Fruit fly (Drosophila melanogaster) whole organism, embryonic: Measurements from ENCODE around the gene CG6066.
A peak's percentile ranks its signal among the peaks of the same experiment; 100 is the strongest.

ENCODE experiments used
- CG10654 ChIP-seq: fragments of 200-800 bp; sonication (Bioruptor generic); optimal IDR thresholded peaks from 2 replicates; lab custom pipeline; 2016; ENCODE audit warnings: missing biosample characterization, missing genetic modification characterization
- CG11085 ChIP-seq: fragments of 200-800 bp; sonication (Bioruptor generic); IDR thresholded peaks from 2 replicates; pipeline ENCODE4 v1.3.6; 2022; ENCODE audit warnings: missing biosample characterization, missing genetic modification characterization
- CG12769 ChIP-seq: fragments of 200-800 bp; sonication (Bioruptor generic); optimal IDR thresholded peaks from 2 replicates; lab custom pipeline; 2019; ENCODE audit warnings: missing biosample characterization, mild to moderate bottlenecking, missing genetic modification characterization, moderate library complexity
- CG17385 ChIP-seq: fragments of 200-800 bp; sonication (Bioruptor generic); optimal IDR thresholded peaks from 3 replicates; lab custom pipeline; 2018; ENCODE audit warnings: missing biosample characterization, mild to moderate bottlenecking, missing genetic modification characterization
- CG17612 ChIP-seq: fragments of 200-800 bp; sonication (Bioruptor generic); IDR thresholded peaks from 2 replicates; pipeline ENCODE4 v1.3.6; 2022; ENCODE audit warnings: missing biosample characterization, missing genetic modification characterization
- CG17829 ChIP-seq: fragments of 200-800 bp; optimal IDR thresholded peaks from 2 replicates; lab custom pipeline; 2019; ENCODE audit warnings: missing biosample characterization, mild to moderate bottlenecking, missing genetic modification characterization, moderate library complexity
- CG1832 ChIP-seq: fragments of 200-800 bp; sonication (Bioruptor generic); optimal IDR thresholded peaks from 2 replicates; lab custom pipeline; 2017; ENCODE audit warnings: missing biosample characterization, mild to moderate bottlenecking, missing genetic modification characterization, inconsistent platforms
- CG18619 ChIP-seq: fragments of 200-800 bp; sonication (Bioruptor generic); optimal IDR thresholded peaks from 3 replicates; lab custom pipeline; 2017; ENCODE audit warnings: missing biosample characterization, mild to moderate bottlenecking, missing genetic modification characterization
- CG2116 ChIP-seq: fragments of 200-800 bp; sonication (Bioruptor generic); optimal IDR thresholded peaks from 3 replicates; lab custom pipeline; 2018; ENCODE audit warnings: missing biosample characterization, mild to moderate bottlenecking, missing genetic modification characterization
- CG3163 ChIP-seq: fragments of 200-800 bp; sonication (Bioruptor generic); optimal IDR thresholded peaks from 3 replicates; lab custom pipeline; 2016; ENCODE audit warnings: missing biosample characterization, missing genetic modification characterization
- CG33557 ChIP-seq: fragments of 200-800 bp; sonication (Bioruptor generic); optimal IDR thresholded peaks from 2 replicates; lab custom pipeline; 2019; ENCODE audit warnings: missing biosample characterization, mild to moderate bottlenecking, missing genetic modification characterization, moderate library complexity
- CG6765 ChIP-seq: fragments of 200-800 bp; sonication (Bioruptor generic); optimal IDR thresholded peaks from 3 replicates; lab custom pipeline; 2017; ENCODE audit warnings: missing biosample characterization, mild to moderate bottlenecking, missing genetic modification characterization
- CG7839 ChIP-seq: fragments of 200-800 bp; sonication (Bioruptor generic); optimal IDR thresholded peaks from 3 replicates; lab custom pipeline; 2018; ENCODE audit warnings: missing biosample characterization, mild to moderate bottlenecking, missing genetic modification characterization, moderate library complexity
- CG8359 ChIP-seq: fragments of 200-800 bp; sonication (Bioruptor generic); optimal IDR thresholded peaks from 2 replicates; lab custom pipeline; 2017; ENCODE audit warnings: missing biosample characterization, mild to moderate bottlenecking, missing genetic modification characterization, borderline replicate concordance
- CG9932 ChIP-seq: fragments of 200-800 bp; sonication (Bioruptor generic); IDR thresholded peaks from 2 replicates; pipeline ENCODE4 v1.3.6; 2022; ENCODE audit warnings: missing biosample characterization, missing genetic modification characterization
- CHES-1-like ChIP-seq: fragments of 200-800 bp; sonication (Bioruptor generic); optimal IDR thresholded peaks from 2 replicates; lab custom pipeline; 2016; ENCODE audit warnings: missing biosample characterization, missing genetic modification characterization
- Dek ChIP-seq: fragments of 200-800 bp; sonication (Bioruptor generic); optimal IDR thresholded peaks from 3 replicates; lab custom pipeline; 2019; ENCODE audit warnings: missing biosample characterization, mild to moderate bottlenecking, missing genetic modification characterization, moderate library complexity
- Gsc ChIP-seq: fragments of 200-800 bp; sonication (Bioruptor generic); IDR thresholded peaks from 2 replicates; pipeline ENCODE4 v1.3.6; 2022; ENCODE audit warnings: missing biosample characterization, missing genetic modification characterization
- HmgZ ChIP-seq: fragments of 200-800 bp; sonication (Bioruptor generic); optimal IDR thresholded peaks from 2 replicates; lab custom pipeline; 2018; ENCODE audit warnings: missing biosample characterization, mild to moderate bottlenecking, missing genetic modification characterization
- Myb ChIP-seq: fragments of 200-800 bp; sonication (Bioruptor generic); optimal IDR thresholded peaks from 2 replicates; lab custom pipeline; 2016; ENCODE audit warnings: missing biosample characterization, missing genetic modification characterization
- PHDP ChIP-seq: fragments of 200-800 bp; sonication (Bioruptor generic); optimal IDR thresholded peaks from 3 replicates; lab custom pipeline; 2018; ENCODE audit warnings: missing biosample characterization, mild to moderate bottlenecking, missing genetic modification characterization, moderate library complexity
- Tbp ChIP-seq: fragments of >200 bp; optimal IDR thresholded peaks from 2 replicates; lab custom pipeline; 2018; ENCODE audit warnings: missing biosample characterization, missing genetic modification characterization
- Trl ChIP-seq, 3 experiments: fragments of >200 bp in 2 of 3; fragments of 200-800 bp in 1 of 3; sonication (Bioruptor generic) in 1 of 3; optimal IDR thresholded peaks; 2 replicates in 1 of 3; 3 replicates in 2 of 3; lab custom pipeline; 2016 to 2017; ENCODE audit warnings: missing biosample characterization in 1 of 3, missing genetic modification characterization in 1 of 3
- Usf ChIP-seq: fragments of 200-800 bp; sonication (Bioruptor generic); optimal IDR thresholded peaks from 2 replicates; lab custom pipeline; 2017; ENCODE audit warnings: missing genotype, missing biosample characterization, missing genetic modification characterization
- Xbp1 ChIP-seq: fragments of 200-800 bp; sonication (Bioruptor generic); optimal IDR thresholded peaks from 3 replicates; lab custom pipeline; 2016; ENCODE audit warnings: missing biosample characterization, mild to moderate bottlenecking, missing genetic modification characterization
- abd-A ChIP-seq: fragments of 200-800 bp; sonication (Bioruptor generic); optimal IDR thresholded peaks from 3 replicates; lab custom pipeline; 2019; ENCODE audit warnings: missing biosample characterization, mild to moderate bottlenecking, missing genetic modification characterization, moderate library complexity
- ash1 ChIP-seq: fragments of 200-800 bp; sonication (Bioruptor generic); optimal IDR thresholded peaks from 2 replicates; lab custom pipeline; 2018; ENCODE audit warnings: missing biosample characterization, mild to moderate bottlenecking, missing genetic modification characterization
- bsh ChIP-seq, 2 experiments: fragments of 200-800 bp; sonication (Bioruptor generic); optimal IDR thresholded peaks; 2 replicates each; lab custom pipeline; 2017 to 2018; ENCODE audit warnings: mild to moderate bottlenecking in 2 of 2, missing biosample characterization in 2 of 2, missing genetic modification characterization in 2 of 2, moderate library complexity in 1 of 2
- chn ChIP-seq: fragments of 200-800 bp; sonication (Bioruptor generic); optimal IDR thresholded peaks from 2 replicates; lab custom pipeline; 2016; ENCODE audit warnings: missing biosample characterization, missing genetic modification characterization
- corto ChIP-seq: fragments of 200-800 bp; sonication (Bioruptor generic); optimal IDR thresholded peaks from 2 replicates; lab custom pipeline; 2016; ENCODE audit warnings: missing biosample characterization, mild to moderate bottlenecking, missing genetic modification characterization, moderate library complexity
- crc ChIP-seq: fragments of 200-800 bp; sonication (Bioruptor generic); optimal IDR thresholded peaks from 2 replicates; lab custom pipeline; 2016; ENCODE audit warnings: missing biosample characterization, missing genetic modification characterization
- dmrt99B ChIP-seq: fragments of 200-800 bp; sonication (Bioruptor generic); optimal IDR thresholded peaks from 2 replicates; lab custom pipeline; 2018; ENCODE audit warnings: missing biosample characterization, mild to moderate bottlenecking, missing genetic modification characterization, moderate library complexity
- en ChIP-seq: fragments of 200-800 bp; sonication (Bioruptor generic); optimal IDR thresholded peaks from 2 replicates; lab custom pipeline; 2016; ENCODE audit warnings: missing biosample characterization, missing genetic modification characterization
- ftz-f1 ChIP-seq: fragments of 200-800 bp; sonication (Bioruptor generic); optimal IDR thresholded peaks from 2 replicates; lab custom pipeline; 2016; ENCODE audit warnings: missing biosample characterization, missing genetic modification characterization
- grau ChIP-seq: fragments of 200-800 bp; optimal IDR thresholded peaks from 3 replicates; lab custom pipeline; 2019; ENCODE audit warnings: missing biosample characterization, mild to moderate bottlenecking, missing genetic modification characterization, moderate library complexity
- her ChIP-seq: fragments of 200-800 bp; sonication (Bioruptor generic); optimal IDR thresholded peaks from 2 replicates; lab custom pipeline; 2016; ENCODE audit warnings: missing biosample characterization, missing genetic modification characterization
- insv ChIP-seq, 2 experiments: fragments of 200-800 bp; sonication (Bioruptor generic); optimal IDR thresholded peaks; 3 replicates each; lab custom pipeline; 2016 to 2018; ENCODE audit warnings: missing biosample characterization in 2 of 2, missing genetic modification characterization in 2 of 2
- lilli ChIP-seq: fragments of 200-800 bp; sonication (Bioruptor generic); optimal IDR thresholded peaks from 3 replicates; lab custom pipeline; 2016; ENCODE audit warnings: missing biosample characterization, missing genetic modification characterization
- nmo ChIP-seq: fragments of 200-800 bp; sonication (Bioruptor generic); optimal IDR thresholded peaks from 2 replicates; lab custom pipeline; 2018; ENCODE audit warnings: missing biosample characterization, mild to moderate bottlenecking, missing genetic modification characterization, moderate library complexity
- nom ChIP-seq: fragments of 200-800 bp; sonication (Bioruptor generic); optimal IDR thresholded peaks from 2 replicates; lab custom pipeline; 2017; ENCODE audit warnings: missing biosample characterization, missing genetic modification characterization, mild to moderate bottlenecking, moderate library complexity, missing genetic modification reagents
- oc ChIP-seq: fragments of 200-800 bp; sonication (Bioruptor generic); optimal IDR thresholded peaks from 2 replicates; lab custom pipeline; 2018; ENCODE audit warnings: missing biosample characterization, mild to moderate bottlenecking, missing genetic modification characterization, moderate library complexity
- onecut ChIP-seq: fragments of 200-800 bp; sonication (Bioruptor generic); IDR thresholded peaks from 2 replicates; pipeline ENCODE4 v1.3.6; 2022; ENCODE audit warnings: missing biosample characterization, missing genetic modification characterization
- phol ChIP-seq: fragments of 200-800 bp; sonication (Bioruptor generic); optimal IDR thresholded peaks from 3 replicates; lab custom pipeline; 2018; ENCODE audit warnings: missing biosample characterization, mild to moderate bottlenecking, missing genetic modification characterization, moderate library complexity
- scrt ChIP-seq: fragments of 200-800 bp; sonication (Bioruptor generic); optimal IDR thresholded peaks from 2 replicates; lab custom pipeline; 2018; ENCODE audit warnings: missing biosample characterization, mild to moderate bottlenecking, missing genetic modification characterization, moderate library complexity
- so ChIP-seq: fragments of 200-800 bp; sonication (Bioruptor generic); IDR thresholded peaks from 3 replicates; pipeline ENCODE4 v1.3.6; 2022; ENCODE audit warnings: missing biosample characterization, missing genetic modification characterization
- sqz ChIP-seq: fragments of 200-800 bp; sonication (Bioruptor generic); optimal IDR thresholded peaks from 3 replicates; lab custom pipeline; 2018; ENCODE audit warnings: missing biosample characterization, mild to moderate bottlenecking, missing genetic modification characterization
- tin ChIP-seq: fragments of 200-800 bp; sonication (Bioruptor generic); optimal IDR thresholded peaks from 3 replicates; lab custom pipeline; 2016; ENCODE audit warnings: missing biosample characterization, missing genetic modification characterization
- vfl ChIP-seq: fragments of 200-800 bp; sonication (Bioruptor generic); optimal IDR thresholded peaks from 2 replicates; lab custom pipeline; 2016; ENCODE audit warnings: missing biosample characterization, missing genetic modification characterization

Gene CG6066

DNA sequence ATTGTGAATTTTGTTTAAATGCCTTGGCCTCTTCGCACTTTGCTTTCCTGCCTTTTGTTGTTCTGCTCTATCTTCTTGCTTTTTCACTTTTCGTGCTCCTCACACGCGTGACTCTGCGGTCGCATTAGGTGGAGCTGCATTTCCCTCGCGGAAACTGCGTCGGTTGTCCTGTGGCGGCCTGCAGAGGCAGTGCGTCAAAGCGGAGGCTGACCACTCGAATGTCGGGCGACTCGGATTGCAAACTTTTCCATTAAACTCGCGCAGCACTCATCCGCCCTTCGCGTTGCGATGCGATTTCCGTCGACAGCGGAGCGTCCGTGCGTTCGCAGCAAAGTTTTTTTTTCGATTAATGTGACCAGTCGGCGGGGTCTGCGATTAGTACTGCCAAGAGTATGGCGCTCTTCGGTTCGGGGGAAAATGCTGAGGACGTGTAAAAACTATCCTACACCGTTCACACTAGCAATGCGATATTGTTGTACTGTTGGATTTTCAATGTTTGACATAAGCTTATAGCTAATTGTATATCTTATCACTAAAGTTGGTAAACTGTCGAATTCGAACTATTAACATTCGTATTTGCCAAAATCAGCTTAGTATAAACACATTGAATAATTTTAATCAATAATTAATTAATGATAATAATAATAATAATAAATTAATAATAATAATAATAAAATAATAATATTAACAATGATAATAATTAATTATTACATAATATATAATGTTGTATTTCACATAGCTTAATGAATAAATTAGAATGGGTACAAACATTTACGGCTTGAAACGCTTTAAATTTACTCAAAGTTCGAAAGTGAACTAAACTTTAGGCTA lies 34.4 kb upstream of the CG6066 start, which contains the start of gene CG6051 (continued):
- TF ChIP-seq CG1832 (GFP tag; lab: Kevin White, UChicago) (peak; percentile 3), en (no peak), lilli (peak; percentile 29), Trl (optimal IDR thresholded peaks at IDR 0.05; lab: Kevin White, UChicago) (no peak), Trl (GFP tag; optimal IDR thresholded peaks at IDR 0.05; lab: Kevin White, UChicago) (peak; percentile 42), grau (peak; percentile 69), Dek (tag; lab: Kevin White, UChicago) (peak; percentile 1), tin (GFP tag; lab: Kevin White, UChicago) (peak; percentile 21), nmo (peak; percentile 67), CG17612 (GFP tag; lab: Robert Waterston, UW) (no peak), corto (GFP tag; lab: Kevin White, UChicago) (no peak), vfl (GFP tag; lab: Kevin White, UChicago) (peak; percentile 2), ash1 (GFP tag; lab: Kevin White, UChicago) (no peak), abd-A (tag; lab: Kevin White, UChicago) (no peak), onecut (GFP tag; lab: Robert Waterston, UW) (peak; percentile 44; the same call in 1 of the 2 replicates), sqz (GFP tag; lab: Kevin White, UChicago) (peak; percentile 95), CG18619 (GFP tag; lab: Kevin White, UChicago) (peak; percentile 15), PHDP (peak; percentile 64), Tbp (no peak), CG8359 (GFP tag; lab: Kevin White, UChicago) (peak; percentile 12), HmgZ (tag; lab: Kevin White, UChicago) (peak; percentile 44), CG17829 (peak; percentile 61), chn (GFP tag; lab: Kevin White, UChicago) (peak; percentile 8), ftz-f1 (GFP tag; lab: Kevin White, UChicago) (peak; percentile 41), CG33557 (GFP tag; lab: Kevin White, UChicago) (peak; percentile 10), CG7839 (tag; lab: Kevin White, UChicago) (peak; percentile 62), CHES-1-like (GFP tag; lab: Kevin White, UChicago) (peak; percentile 35), phol (tag; lab: Kevin White, UChicago) (peak; percentile 72), oc (tag; lab: Kevin White, UChicago) (peak; percentile 45), dmrt99B (tag; lab: Kevin White, UChicago) (peak; percentile 48), Xbp1 (GFP tag; lab: Kevin White, UChicago) (peak; percentile 69), CG2116 (peak; percentile 28), bsh (GFP tag; optimal IDR thresholded peaks at IDR 0.05; lab: Kevin White, UChicago) (peak in 1 of 2 experiments; percentile 47), Usf (GFP tag; lab: Kevin White, UChicago) (no peak), CG9932 (no peak), CG10654 (GFP tag; lab: Kevin White, UChicago) (peak; percentile 30), CG11085 (GFP tag; lab: Robert Waterston, UW) (no peak), crc (no peak), Gsc (no peak), scrt (GFP tag; lab: Kevin White, UChicago) (peak; percentile 5), CG17385 (GFP tag; lab: Kevin White, UChicago) (peak; percentile 7), so (GFP tag; lab: Robert Waterston, UW) (no peak), insv (GFP tag; optimal IDR thresholded peaks at IDR 0.05; lab: Kevin White, UChicago) (no peak), CG12769 (peak; percentile 47), CG6765 (GFP tag; lab: Kevin White, UChicago) (peak; percentile 63), CG3163 (GFP tag; lab: Kevin White, UChicago) (no peak), nom (GFP tag; lab: Kevin White, UChicago) (peak; percentile 74), her (GFP tag; lab: Kevin White, UChicago) (peak; percentile 52), Myb (peak; percentile 19)
